Worm (Caenorhabditis elegans) whole organism, early embryonic: ENCODE results near the gene pes-1.

Experiments
- B0310.2 ChIP-seq: sonication (generic microtip); optimal IDR thresholded peaks from 2 replicates; lab custom pipeline; 2016; ENCODE audit warnings: mild to moderate bottlenecking, missing genetic modification characterization, missing compliant biosample characterization
- F13C5.2 ChIP-seq: sonication (generic microtip); optimal IDR thresholded peaks from 2 replicates; lab custom pipeline; 2017; ENCODE audit warnings: mild to moderate bottlenecking, missing genetic modification characterization, inconsistent platforms, missing compliant biosample characterization
- aly-1 ChIP-seq: sonication (generic microtip); optimal IDR thresholded peaks from 2 replicates; lab custom pipeline; 2016; ENCODE audit warnings: missing genetic modification characterization, missing compliant biosample characterization
- ama-1 ChIP-seq: fragments of 150-350 bp; optimal IDR thresholded peaks from 2 replicates; lab custom pipeline; 2014
- ets-7 ChIP-seq: sonication (generic microtip); optimal IDR thresholded peaks from 2 replicates; lab custom pipeline; 2016; ENCODE audit warnings: missing genotype, missing genetic modification characterization, missing compliant biosample characterization
- flt-1 ChIP-seq: fragments of 200-800 bp; sonication (Bioruptor generic); IDR thresholded peaks from 2 replicates; pipeline ENCODE4 v1.3.6; 2022; ENCODE audit warnings: missing genetic modification characterization, missing compliant biosample characterization
- hnd-1 ChIP-seq: sonication (generic microtip); optimal IDR thresholded peaks from 2 replicates; lab custom pipeline; 2016; ENCODE audit warnings: missing genetic modification characterization, missing compliant biosample characterization
- pes-1 ChIP-seq: fragments of 200-800 bp; sonication (Bioruptor generic); IDR thresholded peaks from 2 replicates; pipeline ENCODE4 v1.3.6; 2022; ENCODE audit warnings: missing genetic modification reagents, missing genetic modification characterization, missing compliant biosample characterization
- sea-1 ChIP-seq: fragments of 200-800 bp; sonication (Bioruptor generic); conservative IDR thresholded peaks from 2 replicates; pipeline ENCODE4 v1.3.6; 2022; ENCODE audit warnings: missing genetic modification characterization, missing compliant biosample characterization
- tbx-11 ChIP-seq: fragments of 200-800 bp; sonication (Bioruptor generic); IDR thresholded peaks from 2 replicates; pipeline ENCODE4 v1.3.6; 2022; ENCODE audit warnings: missing genetic modification characterization, missing compliant biosample characterization
- tbx-37 ChIP-seq: fragments of 200-800 bp; sonication (Bioruptor generic); conservative IDR thresholded peaks from 2 replicates; pipeline ENCODE4 v1.3.6; 2022; ENCODE audit warnings: missing genetic modification reagents, missing genetic modification characterization, missing compliant biosample characterization
- tra-4 ChIP-seq: sonication (generic microtip); optimal IDR thresholded peaks from 2 replicates; lab custom pipeline; 2017; ENCODE audit warnings: missing genetic modification characterization, missing compliant biosample characterization

DNA sequence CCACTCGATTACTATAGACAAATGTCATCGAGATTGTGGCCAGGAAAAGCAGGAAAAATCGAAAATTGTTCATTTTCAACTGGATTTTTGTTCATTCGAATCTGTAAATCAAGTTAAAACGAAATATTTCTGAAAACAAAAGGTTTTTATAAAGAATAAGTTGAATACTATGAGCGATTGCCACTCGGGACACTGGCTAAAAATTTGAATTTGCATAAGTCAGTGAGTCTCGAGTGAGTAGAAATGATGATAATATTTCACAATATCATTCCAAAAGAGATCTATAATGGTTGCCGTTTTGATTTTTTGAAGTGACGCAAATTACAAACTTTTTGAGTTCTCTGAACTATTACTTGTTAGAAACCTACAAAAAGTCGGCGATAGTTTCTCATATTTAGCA, 18.0 kb downstream of the pes-1 start, which contains the start of gene T28H11.8:
- no peak for TF ChIP-seq tra-4 (tag; lab: Kevin White, UChicago)
- no peak for TF ChIP-seq ama-1
- TF ChIP-seq tbx-11 (GFP tag; lab: Robert Waterston, UW), result no peak
- TF ChIP-seq flt-1 (GFP tag; lab: Robert Waterston, UW), result no peak
- TF ChIP-seq F13C5.2, result no peak
- TF ChIP-seq hnd-1 (tag; lab: Kevin White, UChicago), result no peak
- TF ChIP-seq aly-1 (tag; lab: Kevin White, UChicago), result no peak
- TF ChIP-seq pes-1 (GFP tag; lab: Robert Waterston, UW), result no peak
- TF ChIP-seq sea-1, result no peak
- no peak for TF ChIP-seq B0310.2 (tag; lab: Kevin White, UChicago)
- TF ChIP-seq tbx-37, result no peak
- no peak for TF ChIP-seq ets-7 (tag; lab: Kevin White, UChicago)
